Worm (Caenorhabditis elegans) whole organism, L4 larva: Measurements from ENCODE around the gene cal-3.

Source experiments
- T26A8.4 ChIP-seq: fragments of 200-800 bp; sonication (Bioruptor generic); IDR thresholded peaks from 2 replicates; pipeline ENCODE4 v1.3.6; 2022; ENCODE audit warnings: missing genetic modification characterization, missing compliant biosample characterization
- Y105C5A.15 ChIP-seq: fragments of 200-800 bp; sonication (Bioruptor generic); IDR thresholded peaks from 2 replicates; pipeline ENCODE4 v1.3.6; 2022; ENCODE audit warnings: missing genetic modification characterization, missing compliant biosample characterization
- Y48G9A.11 ChIP-seq: fragments of 200-800 bp; sonication (Bioruptor generic); IDR thresholded peaks from 2 replicates; pipeline ENCODE4 v1.3.6; 2022; ENCODE audit warnings: missing genetic modification reagents, missing genetic modification characterization, missing compliant biosample characterization
- ama-1 ChIP-seq: fragments of 150-350 bp; optimal IDR thresholded peaks from 2 replicates; lab custom pipeline; 2014; ENCODE audit warnings: inconsistent platforms, mixed read lengths
- arid-1 ChIP-seq: fragments of 200-800 bp; sonication (Bioruptor generic); conservative IDR thresholded peaks from 2 replicates; pipeline ENCODE4 v1.3.6; 2022; ENCODE audit warnings: missing genetic modification reagents, missing genetic modification characterization, missing compliant biosample characterization
- attf-4 ChIP-seq: sonication (generic microtip); optimal IDR thresholded peaks from 3 replicates; lab custom pipeline; 2017; ENCODE audit warnings: missing biosample characterization, missing genetic modification characterization
- ceh-28 ChIP-seq: fragments of 150-350 bp; optimal IDR thresholded peaks from 2 replicates; lab custom pipeline; 2014; ENCODE audit warnings: missing biosample characterization, missing genetic modification reagents, missing genetic modification characterization
- ceh-32 ChIP-seq: sonication (generic microtip); optimal IDR thresholded peaks from 2 replicates; lab custom pipeline; 2016; ENCODE audit warnings: mild to moderate bottlenecking, missing genetic modification characterization, missing compliant biosample characterization; ENCODE audit not compliant: poor library complexity
- ceh-44 ChIP-seq: fragments of 200-800 bp; sonication (Bioruptor generic); IDR thresholded peaks from 2 replicates; pipeline ENCODE4 v1.3.6; 2022; ENCODE audit warnings: missing genetic modification reagents, missing genetic modification characterization, missing compliant biosample characterization
- daf-12 ChIP-seq: fragments of 150-350 bp; optimal IDR thresholded peaks from 2 replicates; lab custom pipeline; 2014; ENCODE audit warnings: missing biosample characterization, missing genetic modification reagents, missing genetic modification characterization
- daf-16 ChIP-seq, 3 experiments: sonication (generic microtip); optimal IDR thresholded peaks; 2 replicates each; lab custom pipeline; 2016 to 2017; ENCODE audit warnings: missing genetic modification characterization in 3 of 3, missing genetic modification reagents in 3 of 3, mild to moderate bottlenecking in 2 of 3, missing compliant biosample characterization in 2 of 3, missing biosample characterization in 1 of 3, moderate library complexity in 1 of 3
- daf-8 ChIP-seq: fragments of 200-800 bp; sonication (Bioruptor generic); IDR thresholded peaks from 2 replicates; pipeline ENCODE4 v1.3.6; 2022; ENCODE audit warnings: missing genetic modification characterization, missing compliant biosample characterization
- dmd-6 ChIP-seq: fragments of 200-800 bp; sonication (Bioruptor generic); IDR thresholded peaks from 2 replicates; pipeline ENCODE4 v1.3.6; 2022; ENCODE audit warnings: missing genetic modification reagents, missing genetic modification characterization, missing compliant biosample characterization
- dmd-9 ChIP-seq: fragments of 200-800 bp; sonication (Bioruptor generic); IDR thresholded peaks from 2 replicates; pipeline ENCODE4 v1.3.6; 2022; ENCODE audit warnings: missing genetic modification reagents, missing genetic modification characterization, missing compliant biosample characterization
- dpl-1 ChIP-seq: fragments of 150-350 bp; optimal IDR thresholded peaks from 2 replicates; lab custom pipeline; 2014; ENCODE audit warnings: missing biosample characterization, missing genetic modification reagents, missing genetic modification characterization
- duxl-1 ChIP-seq: sonication (generic microtip); optimal IDR thresholded peaks from 2 replicates; lab custom pipeline; 2016; ENCODE audit warnings: mild to moderate bottlenecking, missing genetic modification characterization, moderate library complexity, missing compliant biosample characterization; ENCODE audit not compliant: poor library complexity
- dve-1 ChIP-seq: sonication (generic microtip); optimal IDR thresholded peaks from 2 replicates; lab custom pipeline; 2017; ENCODE audit warnings: antibody characterized with exemption, mild to moderate bottlenecking, missing genetic modification characterization, missing compliant biosample characterization; ENCODE audit not compliant: insufficient read depth
- gei-8 ChIP-seq: fragments of 200-800 bp; sonication (Bioruptor generic); optimal IDR thresholded peaks from 2 replicates; lab custom pipeline; 2018; ENCODE audit warnings: mild to moderate bottlenecking, missing genetic modification characterization, missing compliant biosample characterization
- hlh-11 ChIP-seq: fragments of 200-800 bp; sonication (Bioruptor generic); optimal IDR thresholded peaks from 2 replicates; lab custom pipeline; 2018; ENCODE audit warnings: mild to moderate bottlenecking, missing genetic modification characterization, missing compliant biosample characterization
- hlh-30 ChIP-seq: sonication (generic microtip); optimal IDR thresholded peaks from 2 replicates; lab custom pipeline; 2017; ENCODE audit warnings: antibody characterized with exemption, mild to moderate bottlenecking, missing genetic modification characterization, missing compliant biosample characterization; ENCODE audit not compliant: insufficient read depth
- hmg-1.1 ChIP-seq: fragments of 200-800 bp; sonication (Bioruptor generic); IDR thresholded peaks from 2 replicates; pipeline ENCODE4 v1.3.6; 2022; ENCODE audit warnings: missing genetic modification reagents, missing genetic modification characterization, missing compliant biosample characterization
- jun-1 ChIP-seq: fragments of 150-350 bp; optimal IDR thresholded peaks from 2 replicates; lab custom pipeline; 2014; ENCODE audit warnings: missing biosample characterization, missing genetic modification reagents, missing genetic modification characterization
- lin-1 ChIP-seq: fragments of 200-800 bp; sonication (Bioruptor generic); IDR thresholded peaks from 2 replicates; pipeline ENCODE4 v1.3.6; 2022; ENCODE audit warnings: missing genetic modification reagents, missing genetic modification characterization, missing compliant biosample characterization
- lin-13 ChIP-seq: fragments of 150-350 bp; optimal IDR thresholded peaks from 2 replicates; lab custom pipeline; 2014; ENCODE audit warnings: missing biosample characterization, missing genetic modification reagents, missing genetic modification characterization
- lin-15B ChIP-seq: fragments of 150-350 bp; sonication (generic microtip); optimal IDR thresholded peaks from 3 replicates; lab custom pipeline; 2014; ENCODE audit warnings: missing biosample characterization, missing genetic modification characterization
- lin-29 ChIP-seq: fragments of 200-800 bp; sonication (Bioruptor generic); IDR thresholded peaks from 2 replicates; pipeline ENCODE4 v1.3.6; 2022; ENCODE audit warnings: missing genetic modification reagents, missing genetic modification characterization, missing compliant biosample characterization
- lir-3 ChIP-seq: sonication (generic microtip); optimal IDR thresholded peaks from 2 replicates; lab custom pipeline; 2016; ENCODE audit warnings: mild to moderate bottlenecking, missing genetic modification characterization, missing compliant biosample characterization
- lsy-2 ChIP-seq, 2 experiments: fragments of 150-350 bp in 1 of 2; sonication (generic microtip) in 1 of 2; optimal IDR thresholded peaks; 2 replicates each; lab custom pipeline; 2014 to 2017; ENCODE audit warnings: missing biosample characterization in 2 of 2, missing genetic modification characterization in 2 of 2
- mdl-1 ChIP-seq, 2 experiments: fragments of 150-350 bp in 1 of 2; sonication (generic microtip) in 1 of 2; optimal IDR thresholded peaks; 2 replicates each; lab custom pipeline; 2014 to 2017; ENCODE audit warnings: missing biosample characterization in 2 of 2, missing genetic modification characterization in 2 of 2
- mdt-29 ChIP-seq: fragments of 200-800 bp; sonication (Bioruptor generic); IDR thresholded peaks from 2 replicates; pipeline ENCODE4 v1.3.6; 2022; ENCODE audit warnings: missing genetic modification reagents, missing genetic modification characterization, missing compliant biosample characterization
- mep-1 ChIP-seq: fragments of 150-350 bp; sonication (generic microtip); optimal IDR thresholded peaks from 3 replicates; lab custom pipeline; 2014; ENCODE audit warnings: missing biosample characterization, missing genetic modification characterization
- mes-2 ChIP-seq: sonication (generic microtip); optimal IDR thresholded peaks from 2 replicates; lab custom pipeline; 2016; ENCODE audit warnings: missing genotype, mild to moderate bottlenecking, missing genetic modification characterization, missing compliant biosample characterization; ENCODE audit not compliant: poor library complexity, severe bottlenecking
- mxl-3 ChIP-seq: fragments of 200-800 bp; sonication (Bioruptor generic); optimal IDR thresholded peaks from 2 replicates; lab custom pipeline; 2018; ENCODE audit warnings: mild to moderate bottlenecking, missing genetic modification characterization, missing compliant biosample characterization
- nhr-10 ChIP-seq: fragments of 150-350 bp; optimal IDR thresholded peaks from 2 replicates; lab custom pipeline; 2014; ENCODE audit warnings: missing biosample characterization, missing genetic modification characterization
- nhr-28 ChIP-seq: fragments of 150-350 bp; optimal IDR thresholded peaks from 2 replicates; lab custom pipeline; 2014; ENCODE audit warnings: missing biosample characterization, missing genetic modification characterization
- nhr-48 ChIP-seq: sonication (generic microtip); optimal IDR thresholded peaks from 2 replicates; lab custom pipeline; 2016; ENCODE audit warnings: mild to moderate bottlenecking, missing genetic modification characterization, missing compliant biosample characterization
- nhr-6 ChIP-seq: fragments of 150-350 bp; optimal IDR thresholded peaks from 2 replicates; lab custom pipeline; 2014; ENCODE audit warnings: missing biosample characterization, missing genetic modification characterization
- nhr-77 ChIP-seq: fragments of 150-350 bp; optimal IDR thresholded peaks from 2 replicates; lab custom pipeline; 2014; ENCODE audit warnings: missing biosample characterization, missing genetic modification characterization
- pha-4 ChIP-seq, 2 experiments: fragments of 150-350 bp in 1 of 2; fragments of 200-800 bp in 1 of 2; sonication (Bioruptor generic) in 1 of 2; IDR thresholded peaks in 1 of 2; optimal IDR thresholded peaks in 1 of 2; 2 replicates each; pipeline versions ENCODE4 v1.3.6 to Lab custom; 2014 to 2022; ENCODE audit warnings: missing genetic modification characterization in 2 of 2, missing genetic modification reagents in 2 of 2, missing biosample characterization in 1 of 2, missing compliant biosample characterization in 1 of 2
- php-3 ChIP-seq: fragments of 200-800 bp; sonication (Bioruptor generic); IDR thresholded peaks from 2 replicates; pipeline ENCODE4 v1.3.6; 2022; ENCODE audit warnings: missing genetic modification reagents, missing genetic modification characterization, missing compliant biosample characterization
- rbr-2 ChIP-seq: sonication (generic microtip); optimal IDR thresholded peaks from 2 replicates; lab custom pipeline; 2016; ENCODE audit warnings: missing genotype, missing genetic modification characterization, missing compliant biosample characterization
- set-16 ChIP-seq: fragments of 200-800 bp; sonication (Bioruptor generic); IDR thresholded peaks from 2 replicates; pipeline ENCODE4 v1.3.6; 2022; ENCODE audit warnings: missing genetic modification reagents, missing genetic modification characterization, missing compliant biosample characterization
- spr-3 ChIP-seq: fragments of 200-800 bp; sonication (Bioruptor generic); optimal IDR thresholded peaks from 2 replicates; lab custom pipeline; 2018; ENCODE audit warnings: mild to moderate bottlenecking, missing genetic modification characterization, missing compliant biosample characterization
- vab-7 ChIP-seq: fragments of 200-800 bp; sonication (Bioruptor generic); IDR thresholded peaks from 2 replicates; pipeline ENCODE4 v1.3.6; 2022; ENCODE audit warnings: missing genetic modification reagents, missing genetic modification characterization, missing compliant biosample characterization
- zfp-2 ChIP-seq: sonication (generic microtip); optimal IDR thresholded peaks from 2 replicates; lab custom pipeline; 2016; ENCODE audit warnings: mild to moderate bottlenecking, missing genetic modification characterization, missing compliant biosample characterization
- zip-11 ChIP-seq: fragments of 200-800 bp; sonication (Bioruptor generic); IDR thresholded peaks from 2 replicates; pipeline ENCODE4 v1.3.6; 2022; ENCODE audit warnings: missing genetic modification characterization, missing compliant biosample characterization

Gene cal-3

ce11 chrIV:3875260-3875659, 40.3 kb upstream of the cal-3 start (continued):
- TF ChIP-seq hlh-30 (peak; percentile 73), attf-4 (no peak), Y105C5A.15 (GFP tag; lab: Robert Waterston, UW) (no peak), set-16 (GFP tag; lab: Robert Waterston, UW) (peak; percentile 57), dve-1 (tag; lab: Kevin White, UChicago) (peak; percentile 70), nhr-77 (tag; lab: Kevin White, UChicago) (no peak), arid-1 (GFP tag; lab: Robert Waterston, UW) (no peak), duxl-1 (tag; lab: Kevin White, UChicago) (no peak), mep-1 (tag; lab: Kevin White, UChicago) (peak; percentile 68), ceh-44 (GFP tag; lab: Robert Waterston, UW) (no peak), hmg-1.1 (GFP tag; lab: Robert Waterston, UW) (no peak), Y48G9A.11 (GFP tag; lab: Robert Waterston, UW) (no peak), lin-29 (no peak), nhr-10 (tag; lab: Kevin White, UChicago) (no peak), mdl-1 (tag; optimal IDR thresholded peaks at IDR 0.05; lab: Kevin White, UChicago) (peak in 1 of 2 experiments; percentile 44), mxl-3 (GFP tag; lab: Kevin White, UChicago) (no peak), lir-3 (no peak), dmd-9 (GFP tag; lab: Robert Waterston, UW) (no peak), nhr-28 (tag; lab: Kevin White, UChicago) (peak; percentile 7), zfp-2 (tag; lab: Kevin White, UChicago) (no peak), rbr-2 (tag; lab: Kevin White, UChicago) (peak; percentile 17), hlh-11 (tag; lab: Kevin White, UChicago) (peak; percentile 73)

ce11 chrIV:3874417-3874816, 39.5 kb upstream of the cal-3 start:
- no peak for TF ChIP-seq arid-1 (GFP tag; lab: Robert Waterston, UW)
- TF ChIP-seq daf-12 (tag; lab: Kevin White, UChicago) = no peak
- TF ChIP-seq mep-1 (tag; lab: Kevin White, UChicago) = peak; percentile 72
- peak; percentile 67 for TF ChIP-seq nhr-28 (tag; lab: Kevin White, UChicago)
- no peak for TF ChIP-seq lin-15B (tag; lab: Kevin White, UChicago)
- TF ChIP-seq mdl-1 (tag; optimal IDR thresholded peaks at IDR 0.05; lab: Kevin White, UChicago) = peak in 1 of 2 experiments; percentile 8
- no peak for TF ChIP-seq spr-3 (GFP tag; lab: Kevin White, UChicago)
- TF ChIP-seq daf-16 (GFP tag; optimal IDR thresholded peaks at IDR 0.05; lab: Kevin White, UChicago) = no peak
- TF ChIP-seq daf-16 (tag; optimal IDR thresholded peaks at IDR 0.05; lab: Kevin White, UChicago) = peak; percentile 1
- TF ChIP-seq nhr-77 (tag; lab: Kevin White, UChicago) = peak; percentile 55
- peak; percentile 71 for TF ChIP-seq hlh-11 (tag; lab: Kevin White, UChicago)
- TF ChIP-seq zip-11 = no peak
- no peak for TF ChIP-seq pha-4 (GFP tag; IDR thresholded peaks at IDR 0.05; lab: Robert Waterston, UW)
- peak; percentile 7 for TF ChIP-seq pha-4 (tag; optimal IDR thresholded peaks at IDR 0.05; lab: Kevin White, UChicago)
- TF ChIP-seq mes-2 (tag; lab: Kevin White, UChicago) = peak; percentile 43
- 0 out of 2 replicates have a peak, but pooled peaks have one; percentile 27 for TF ChIP-seq hmg-1.1 (GFP tag; lab: Robert Waterston, UW)
- TF ChIP-seq lin-13 (GFP tag; lab: Kevin White, UChicago) = no peak
- peak; percentile 64 for TF ChIP-seq dmd-6 (GFP tag; lab: Robert Waterston, UW)
- TF ChIP-seq php-3 (GFP tag; lab: Robert Waterston, UW) = no peak
- TF ChIP-seq dve-1 (tag; lab: Kevin White, UChicago) = peak; percentile 51
- TF ChIP-seq daf-8 = no peak
- no peak for TF ChIP-seq vab-7 (GFP tag; lab: Robert Waterston, UW)
- no peak for TF ChIP-seq ceh-32
- no peak for TF ChIP-seq mdt-29
- no peak for TF ChIP-seq lin-1
- TF ChIP-seq ceh-28 = no peak
- TF ChIP-seq hlh-30 = peak; percentile 28
- no peak for TF ChIP-seq lin-29
- TF ChIP-seq ama-1 = peak; percentile 97
- TF ChIP-seq nhr-6 (tag; lab: Kevin White, UChicago) = peak; percentile 63
- 0 out of 2 replicates have a peak, but pooled peaks have one; percentile 34 for TF ChIP-seq T26A8.4 (GFP tag; lab: Robert Waterston, UW)
- peak; percentile 34 for TF ChIP-seq dpl-1 (GFP tag; lab: Kevin White, UChicago)
- TF ChIP-seq lsy-2 (tag; optimal IDR thresholded peaks at IDR 0.05; lab: Kevin White, UChicago) = peak in 1 of 2 experiments; percentile 36
- no peak for TF ChIP-seq gei-8
- TF ChIP-seq jun-1 (tag; lab: Kevin White, UChicago) = no peak
- no peak for TF ChIP-seq nhr-48
